Worm (Caenorhabditis elegans) whole organism, midembryonic: ENCODE measurements around the gene hpo-15.

ENCODE experiments used
- flt-1 ChIP-seq: fragments of 200-800 bp; sonication (Bioruptor generic); IDR thresholded peaks from 2 replicates; pipeline ENCODE4 v1.3.6; 2022; ENCODE audit warnings: missing genetic modification characterization, missing compliant biosample characterization
- ref-1 ChIP-seq: fragments of 200-800 bp; sonication (Bioruptor generic); conservative IDR thresholded peaks from 2 replicates; pipeline ENCODE4 v1.3.6; 2022; ENCODE audit warnings: missing genetic modification reagents, missing genetic modification characterization, missing compliant biosample characterization
- ztf-23 ChIP-seq: fragments of 200-800 bp; sonication (Bioruptor generic); IDR thresholded peaks from 2 replicates; pipeline ENCODE4 v1.3.6; 2022; ENCODE audit warnings: missing genetic modification reagents, missing genetic modification characterization, missing compliant biosample characterization
- ztf-29 ChIP-seq: fragments of 200-800 bp; sonication (Bioruptor generic); IDR thresholded peaks from 2 replicates; pipeline ENCODE4 v1.3.6; 2022; ENCODE audit warnings: missing genetic modification reagents, missing genetic modification characterization, missing compliant biosample characterization

- TF ChIP-seq flt-1 (no peak), ref-1 (GFP tag; lab: Robert Waterston, UW) (no peak), ztf-29 (GFP tag; lab: Robert Waterston, UW) (no peak), ztf-23 (no peak)
Measured at ce11 chrV:5548051-5548450, 34.4 kb upstream of the hpo-15 start, which contains the start of gene ugt-48.
